Worm (Caenorhabditis elegans) whole organism, midembryonic: ENCODE results near the gene fbxb-25.

Experiments used
- T22C8.4 ChIP-seq: fragments of 200-800 bp; sonication (Bioruptor generic); IDR thresholded peaks from 2 replicates; pipeline ENCODE4 v1.3.6; 2022; ENCODE audit warnings: missing genetic modification characterization, missing compliant biosample characterization
- cog-1 ChIP-seq: sonication (generic microtip); optimal IDR thresholded peaks from 2 replicates; lab custom pipeline; 2016; ENCODE audit warnings: missing genetic modification characterization, missing compliant biosample characterization
- flt-1 ChIP-seq: fragments of 200-800 bp; sonication (Bioruptor generic); IDR thresholded peaks from 2 replicates; pipeline ENCODE4 v1.3.6; 2022; ENCODE audit warnings: missing genetic modification characterization, missing compliant biosample characterization
- klf-2 ChIP-seq: fragments of 200-800 bp; sonication (Bioruptor generic); conservative IDR thresholded peaks from 2 replicates; pipeline ENCODE4 v1.3.6; 2022; ENCODE audit warnings: missing genetic modification reagents, missing genetic modification characterization, missing compliant biosample characterization
- med-1 ChIP-seq: sonication (generic microtip); optimal IDR thresholded peaks from 2 replicates; lab custom pipeline; 2017; ENCODE audit warnings: missing genetic modification characterization, mild to moderate bottlenecking, missing compliant biosample characterization, antibody characterized with exemption, missing genetic modification reagents; ENCODE audit not compliant: insufficient read depth
- ref-1 ChIP-seq: fragments of 200-800 bp; sonication (Bioruptor generic); conservative IDR thresholded peaks from 2 replicates; pipeline ENCODE4 v1.3.6; 2022; ENCODE audit warnings: missing genetic modification reagents, missing genetic modification characterization, missing compliant biosample characterization
- tab-1 ChIP-seq: fragments of 200-800 bp; sonication (Bioruptor generic); IDR thresholded peaks from 2 replicates; pipeline ENCODE4 v1.3.6; 2022; ENCODE audit warnings: missing genetic modification characterization, missing compliant biosample characterization
- ztf-23 ChIP-seq: fragments of 200-800 bp; sonication (Bioruptor generic); IDR thresholded peaks from 2 replicates; pipeline ENCODE4 v1.3.6; 2022; ENCODE audit warnings: missing genetic modification reagents, missing genetic modification characterization, missing compliant biosample characterization
- ztf-29 ChIP-seq: fragments of 200-800 bp; sonication (Bioruptor generic); IDR thresholded peaks from 2 replicates; pipeline ENCODE4 v1.3.6; 2022; ENCODE audit warnings: missing genetic modification reagents, missing genetic modification characterization, missing compliant biosample characterization

ce11 chrII:1662881-1663280 is 21.0 kb upstream of the fbxb-25 start, which contains the start of gene ZC204.14:
- TF ChIP-seq med-1 (GFP tag; lab: Kevin White, UChicago) = no peak
- no peak for TF ChIP-seq ztf-23 (GFP tag; lab: Robert Waterston, UW)
- no peak for TF ChIP-seq flt-1 (GFP tag; lab: Robert Waterston, UW)
- TF ChIP-seq cog-1 (tag; lab: Kevin White, UChicago) = no peak
- no peak for TF ChIP-seq tab-1 (GFP tag; lab: Robert Waterston, UW)
- no peak for TF ChIP-seq ztf-29 (GFP tag; lab: Robert Waterston, UW)
- no peak for TF ChIP-seq klf-2
- TF ChIP-seq T22C8.4 (GFP tag; lab: Robert Waterston, UW) = no peak
- no peak for TF ChIP-seq ref-1 (GFP tag; lab: Robert Waterston, UW)
